Fruit fly (Drosophila melanogaster) whole organism, adult: ENCODE measurements around the gene Syn.

Experiments used
- CG11617 ChIP-seq: fragments of 200-800 bp; sonication (Bioruptor generic); optimal IDR thresholded peaks from 2 replicates; lab custom pipeline; 2017; ENCODE audit warnings: mild to moderate bottlenecking, missing biosample characterization, missing genetic modification reagents, missing genetic modification characterization
- CG14711 ChIP-seq: fragments of 200-800 bp; sonication (Bioruptor generic); optimal IDR thresholded peaks from 2 replicates; lab custom pipeline; 2018; ENCODE audit warnings: missing biosample characterization, mild to moderate bottlenecking, missing genetic modification characterization, moderate library complexity
- CG1620 ChIP-seq: fragments of 200-800 bp; sonication (Bioruptor generic); optimal IDR thresholded peaks from 2 replicates; lab custom pipeline; 2016; ENCODE audit warnings: missing biosample characterization, missing genetic modification characterization
- CG33017 ChIP-seq: fragments of 200-800 bp; sonication (Bioruptor generic); optimal IDR thresholded peaks from 2 replicates; lab custom pipeline; 2018; ENCODE audit warnings: missing biosample characterization, mild to moderate bottlenecking, missing genetic modification characterization, moderate library complexity
- CG5204 ChIP-seq: fragments of 200-800 bp; sonication (Bioruptor generic); optimal IDR thresholded peaks from 2 replicates; lab custom pipeline; 2016; ENCODE audit warnings: missing biosample characterization, missing genetic modification characterization
- CG7045 ChIP-seq: fragments of 200-800 bp; sonication (Bioruptor generic); optimal IDR thresholded peaks from 2 replicates; lab custom pipeline; 2017; ENCODE audit warnings: missing biosample characterization, mild to moderate bottlenecking, missing genetic modification characterization
- Clk ChIP-seq: fragments of 200-800 bp; sonication (Bioruptor generic); optimal IDR thresholded peaks from 2 replicates; lab custom pipeline; 2017; ENCODE audit warnings: missing biosample characterization, missing genetic modification characterization
- Hr96 ChIP-seq: fragments of 200-800 bp; sonication (Bioruptor generic); optimal IDR thresholded peaks from 2 replicates; lab custom pipeline; 2016; ENCODE audit warnings: missing biosample characterization, missing genetic modification characterization
- Mnt ChIP-seq: fragments of 200-800 bp; sonication (Bioruptor generic); optimal IDR thresholded peaks from 2 replicates; lab custom pipeline; 2016; ENCODE audit warnings: missing biosample characterization, mild to moderate bottlenecking, missing genetic modification characterization
- bab1 ChIP-seq: fragments of 200-800 bp; sonication (Bioruptor generic); optimal IDR thresholded peaks from 3 replicates; lab custom pipeline; 2019; ENCODE audit warnings: missing biosample characterization, mild to moderate bottlenecking, missing genetic modification characterization, moderate library complexity
- cic ChIP-seq: fragments of 200-800 bp; sonication (Bioruptor generic); optimal IDR thresholded peaks from 2 replicates; lab custom pipeline; 2017; ENCODE audit warnings: missing biosample characterization, mild to moderate bottlenecking, missing genetic modification characterization, moderate library complexity
- kay ChIP-seq: fragments of 200-800 bp; sonication (Bioruptor generic); peaks from one replicate; lab custom pipeline; 2016; ENCODE audit warnings: missing biosample characterization, missing genetic modification characterization, borderline replicate concordance
- ovo ChIP-seq: fragments of 200-800 bp; sonication (Bioruptor generic); optimal IDR thresholded peaks from 2 replicates; lab custom pipeline; 2016; ENCODE audit warnings: missing biosample characterization, missing genetic modification characterization
- tj ChIP-seq: fragments of 200-800 bp; sonication (Bioruptor generic); optimal IDR thresholded peaks from 3 replicates; lab custom pipeline; 2017; ENCODE audit warnings: missing biosample characterization, mild to moderate bottlenecking, missing genetic modification characterization, moderate library complexity

DNA sequence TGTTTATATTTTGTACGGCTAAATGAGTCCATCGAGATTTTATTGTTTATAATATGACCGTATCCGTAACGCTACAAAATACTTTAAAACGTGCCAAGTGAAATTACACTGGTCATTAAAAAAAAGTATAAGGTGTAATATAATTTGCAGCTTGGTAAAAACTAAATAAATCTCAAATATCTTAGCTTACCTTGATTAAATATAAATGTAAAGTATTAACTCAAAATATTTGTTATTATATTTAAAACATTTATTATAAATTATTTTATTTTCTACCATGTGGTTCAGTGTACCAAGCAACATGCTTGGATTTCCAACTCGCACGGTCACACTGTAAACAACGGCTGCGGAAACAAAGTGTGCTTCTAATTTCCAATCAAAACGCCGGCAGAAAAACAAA lies 71.3 kb downstream of the Syn start, which contains the start of the genes Sirt6 and pont:
- TF ChIP-seq kay (GFP tag; lab: Kevin White, UChicago) (peak; percentile 28), ovo (GFP tag; lab: Kevin White, UChicago) (peak; percentile 38), CG11617 (GFP tag; lab: Kevin White, UChicago) (peak; percentile 90), CG14711 (tag; lab: Kevin White, UChicago) (peak; percentile 96), tj (GFP tag; lab: Kevin White, UChicago) (peak; percentile 59), cic (peak; percentile 54), bab1 (GFP tag; lab: Kevin White, UChicago) (peak; percentile 92), CG7045 (GFP tag; lab: Kevin White, UChicago) (peak; percentile 93), Mnt (GFP tag; lab: Kevin White, UChicago) (peak; percentile 81), CG5204 (peak; percentile 63), Hr96 (GFP tag; lab: Kevin White, UChicago) (peak; percentile 2), CG1620 (GFP tag; lab: Kevin White, UChicago) (no peak), CG33017 (peak; percentile 96), Clk (GFP tag; lab: Kevin White, UChicago) (peak; percentile 50)
